Fruit fly (Drosophila melanogaster) whole organism, embryonic: ENCODE data around the gene CG33093.

Source experiments
- Abd-B ChIP-seq: fragments of 200-800 bp; sonication (Bioruptor generic); optimal IDR thresholded peaks from 2 replicates; lab custom pipeline; 2018; ENCODE audit warnings: missing biosample characterization, mild to moderate bottlenecking, missing genetic modification characterization, moderate library complexity
- Awh ChIP-seq: fragments of 200-800 bp; sonication (Bioruptor generic); IDR thresholded peaks from 2 replicates; pipeline ENCODE4, ENCODE4 v1.3.6; 2022; ENCODE audit warnings: missing biosample characterization, missing genetic modification characterization
- BtbVII ChIP-seq: fragments of 200-800 bp; sonication (Bioruptor generic); optimal IDR thresholded peaks from 3 replicates; lab custom pipeline; 2017; ENCODE audit warnings: missing biosample characterization, mild to moderate bottlenecking, missing genetic modification characterization
- CG10321 ChIP-seq: fragments of 200-800 bp; sonication (Bioruptor generic); IDR thresholded peaks from 2 replicates; pipeline ENCODE4 v1.3.6; 2022; ENCODE audit warnings: missing biosample characterization, missing genetic modification characterization
- CG10565 ChIP-seq: fragments of 200-800 bp; sonication (Bioruptor generic); optimal IDR thresholded peaks from 3 replicates; lab custom pipeline; 2016; ENCODE audit warnings: missing biosample characterization, mild to moderate bottlenecking, missing genetic modification characterization
- CG11247 ChIP-seq: fragments of 200-800 bp; sonication (Bioruptor generic); IDR thresholded peaks from 2 replicates; pipeline ENCODE4 v1.3.6; 2022; ENCODE audit warnings: missing biosample characterization, missing genetic modification characterization
- CG12299 ChIP-seq: fragments of 200-800 bp; sonication (Bioruptor generic); optimal IDR thresholded peaks from 2 replicates; lab custom pipeline; 2018; ENCODE audit warnings: missing biosample characterization, mild to moderate bottlenecking, missing genetic modification characterization
- CG12744 ChIP-seq: fragments of 200-800 bp; sonication (Bioruptor generic); optimal IDR thresholded peaks from 2 replicates; lab custom pipeline; 2016; ENCODE audit warnings: missing biosample characterization, missing genetic modification characterization
- CG12942 ChIP-seq: fragments of 200-800 bp; sonication (Bioruptor generic); optimal IDR thresholded peaks from 3 replicates; lab custom pipeline; 2016; ENCODE audit warnings: missing biosample characterization, missing genetic modification characterization
- CG14710 ChIP-seq: fragments of 200-800 bp; sonication (Bioruptor generic); optimal IDR thresholded peaks from 3 replicates; lab custom pipeline; 2019; ENCODE audit warnings: missing biosample characterization, mild to moderate bottlenecking, missing genetic modification characterization, moderate library complexity
- CG15011 ChIP-seq: fragments of 200-800 bp; sonication (Bioruptor generic); optimal IDR thresholded peaks from 3 replicates; lab custom pipeline; 2018; ENCODE audit warnings: missing biosample characterization, mild to moderate bottlenecking, missing genetic modification characterization
- CG15514 ChIP-seq: fragments of 200-800 bp; sonication (Bioruptor generic); optimal IDR thresholded peaks from 3 replicates; lab custom pipeline; 2017; ENCODE audit warnings: missing biosample characterization, missing genetic modification characterization, mild to moderate bottlenecking, moderate library complexity, missing genetic modification reagents
- CG17802 ChIP-seq: fragments of 200-800 bp; sonication (Bioruptor generic); optimal IDR thresholded peaks from 2 replicates; lab custom pipeline; 2018; ENCODE audit warnings: missing biosample characterization, mild to moderate bottlenecking, missing genetic modification characterization, moderate library complexity
- CG18011 ChIP-seq: fragments of 200-800 bp; sonication (Bioruptor generic); optimal IDR thresholded peaks from 2 replicates; lab custom pipeline; 2017; ENCODE audit warnings: missing biosample characterization, missing genetic modification characterization, mild to moderate bottlenecking, moderate library complexity, missing genotype
- CG30020 ChIP-seq: fragments of 200-800 bp; optimal IDR thresholded peaks from 2 replicates; lab custom pipeline; 2019; ENCODE audit warnings: missing biosample characterization, mild to moderate bottlenecking, missing genetic modification characterization, moderate library complexity
- CG42726 ChIP-seq: fragments of 200-800 bp; sonication (Bioruptor generic); IDR thresholded peaks from 2 replicates; pipeline ENCODE4 v1.3.6; 2022; ENCODE audit warnings: missing biosample characterization, missing genetic modification characterization; ENCODE audit not compliant: partially characterized antibody
- CG4707 ChIP-seq: fragments of 200-800 bp; sonication (Bioruptor generic); optimal IDR thresholded peaks from 2 replicates; lab custom pipeline; 2018; ENCODE audit warnings: missing biosample characterization, mild to moderate bottlenecking, missing genetic modification characterization, moderate library complexity
- CG5245 ChIP-seq: fragments of 200-800 bp; sonication (Bioruptor generic); optimal IDR thresholded peaks from 3 replicates; lab custom pipeline; 2016; ENCODE audit warnings: missing biosample characterization, missing genetic modification characterization
- CG6272 ChIP-seq: fragments of 200-800 bp; sonication (Bioruptor generic); IDR thresholded peaks from 2 replicates; pipeline ENCODE4 v1.3.6; 2022; ENCODE audit warnings: missing biosample characterization, missing genetic modification characterization
- CG7372 ChIP-seq: fragments of 200-800 bp; sonication (Bioruptor generic); IDR thresholded peaks from 2 replicates; pipeline ENCODE4 v1.3.6; 2022; ENCODE audit warnings: missing biosample characterization, missing genetic modification characterization
- CG8359 ChIP-seq: fragments of 200-800 bp; sonication (Bioruptor generic); optimal IDR thresholded peaks from 2 replicates; lab custom pipeline; 2017; ENCODE audit warnings: missing biosample characterization, mild to moderate bottlenecking, missing genetic modification characterization, borderline replicate concordance
- CG9932 ChIP-seq: fragments of 200-800 bp; sonication (Bioruptor generic); IDR thresholded peaks from 2 replicates; pipeline ENCODE4 v1.3.6; 2022; ENCODE audit warnings: missing biosample characterization, missing genetic modification characterization
- Drgx ChIP-seq: fragments of 200-800 bp; sonication (Bioruptor generic); IDR thresholded peaks from 2 replicates; pipeline ENCODE4 v1.3.6; 2022; ENCODE audit warnings: missing biosample characterization, missing genetic modification characterization
- E2f1 ChIP-seq: fragments of 200-800 bp; sonication (Bioruptor generic); IDR thresholded peaks from 2 replicates; pipeline ENCODE4 v1.3.6; 2022; ENCODE audit warnings: missing biosample characterization, missing genetic modification characterization
- H15 ChIP-seq: fragments of 200-800 bp; sonication (Bioruptor generic); IDR thresholded peaks from 3 replicates; pipeline ENCODE4 v1.3.6; 2022; ENCODE audit warnings: missing biosample characterization, missing genetic modification characterization
- H2.0 ChIP-seq: fragments of 200-800 bp; sonication (Bioruptor generic); IDR thresholded peaks from 2 replicates; pipeline ENCODE4 v1.3.6; 2022; ENCODE audit warnings: missing biosample characterization, missing genetic modification characterization
- Lhr ChIP-seq: fragments of 200-800 bp; sonication (Bioruptor generic); optimal IDR thresholded peaks from 3 replicates; lab custom pipeline; 2017; ENCODE audit warnings: mild to moderate bottlenecking, missing biosample characterization, missing genetic modification reagents, missing genetic modification characterization
- Rx ChIP-seq: fragments of 200-800 bp; sonication (Bioruptor generic); IDR thresholded peaks from 2 replicates; pipeline ENCODE4 v1.3.6; 2022; ENCODE audit warnings: missing biosample characterization, missing genetic modification characterization
- Sry-β ChIP-seq: fragments of 200-800 bp; sonication (Bioruptor generic); optimal IDR thresholded peaks from 2 replicates; lab custom pipeline; 2018; ENCODE audit warnings: missing biosample characterization, mild to moderate bottlenecking, missing genetic modification characterization, moderate library complexity
- bab2 ChIP-seq: fragments of 200-800 bp; sonication (Bioruptor generic); optimal IDR thresholded peaks from 2 replicates; lab custom pipeline; 2016; ENCODE audit warnings: missing biosample characterization, missing genetic modification characterization
- bcd ChIP-seq: fragments of 200-800 bp; sonication (Bioruptor generic); optimal IDR thresholded peaks from 2 replicates; lab custom pipeline; 2017; ENCODE audit warnings: missing biosample characterization, mild to moderate bottlenecking, missing genetic modification characterization
- cas ChIP-seq: fragments of 200-800 bp; sonication (Bioruptor generic); IDR thresholded peaks from 2 replicates; pipeline ENCODE4 v1.3.6; 2022; ENCODE audit warnings: missing biosample characterization, missing genetic modification characterization
- ci ChIP-seq: fragments of 200-800 bp; sonication (Bioruptor generic); IDR thresholded peaks from 3 replicates; pipeline ENCODE4 v1.3.6; 2022; ENCODE audit warnings: missing biosample characterization, missing genetic modification characterization
- dpn ChIP-seq, 2 experiments: fragments of 200-800 bp; sonication (Bioruptor generic); optimal IDR thresholded peaks; 3 replicates each; lab custom pipeline; 2016; ENCODE audit warnings: missing biosample characterization in 2 of 2, missing genetic modification characterization in 2 of 2
- fu2 ChIP-seq: fragments of 200-800 bp; sonication (Bioruptor generic); optimal IDR thresholded peaks from 2 replicates; lab custom pipeline; 2016; ENCODE audit warnings: missing biosample characterization, missing genetic modification characterization
- gem ChIP-seq: fragments of 200-800 bp; sonication (Bioruptor generic); optimal IDR thresholded peaks from 2 replicates; lab custom pipeline; 2019; ENCODE audit warnings: missing biosample characterization, mild to moderate bottlenecking, missing genetic modification characterization, moderate library complexity
- inv ChIP-seq: fragments of 200-800 bp; sonication (Bioruptor generic); IDR thresholded peaks from 2 replicates; pipeline ENCODE4 v1.3.6; 2022; ENCODE audit warnings: missing biosample characterization, missing genetic modification characterization; ENCODE audit not compliant: partially characterized antibody
- kah ChIP-seq: fragments of 200-800 bp; sonication (Bioruptor generic); optimal IDR thresholded peaks from 2 replicates; lab custom pipeline; 2018; ENCODE audit warnings: missing biosample characterization, mild to moderate bottlenecking, missing genetic modification characterization
- knrl ChIP-seq: fragments of 200-800 bp; sonication (Bioruptor generic); IDR thresholded peaks from 3 replicates; pipeline ENCODE4 v1.3.6; 2022; ENCODE audit warnings: missing biosample characterization, missing genetic modification characterization; ENCODE audit not compliant: partially characterized antibody
- lab ChIP-seq: fragments of 200-800 bp; sonication (Bioruptor generic); optimal IDR thresholded peaks from 3 replicates; lab custom pipeline; 2017; ENCODE audit warnings: missing biosample characterization, missing genetic modification characterization, mild to moderate bottlenecking, moderate library complexity, missing genetic modification reagents
- lola ChIP-seq, 3 experiments: fragments of >200 bp in 2 of 3; fragments of 200-800 bp in 1 of 3; sonication (Bioruptor generic) in 1 of 3; optimal IDR thresholded peaks; 2 replicates each; lab custom pipeline; 2017 to 2019; ENCODE audit warnings: missing biosample characterization in 3 of 3, missing genetic modification characterization in 3 of 3, mild to moderate bottlenecking in 1 of 3, moderate library complexity in 1 of 3
- maf-S ChIP-seq: fragments of 200-800 bp; sonication (Bioruptor generic); optimal IDR thresholded peaks from 2 replicates; lab custom pipeline; 2016; ENCODE audit warnings: missing biosample characterization, missing genetic modification characterization
- pb ChIP-seq: fragments of 200-800 bp; sonication (Bioruptor generic); optimal IDR thresholded peaks from 3 replicates; lab custom pipeline; 2016; ENCODE audit warnings: missing biosample characterization, missing genetic modification characterization
- pnt ChIP-seq: fragments of 200-800 bp; sonication (Bioruptor generic); optimal IDR thresholded peaks from 3 replicates; lab custom pipeline; 2016; ENCODE audit warnings: missing biosample characterization, missing genetic modification characterization
- stc ChIP-seq: fragments of 200-800 bp; sonication (Bioruptor generic); IDR thresholded peaks from 2 replicates; pipeline ENCODE4 v1.3.6; 2022; ENCODE audit warnings: missing biosample characterization, missing genetic modification characterization
- unc-4 ChIP-seq: fragments of 200-800 bp; sonication (Bioruptor generic); IDR thresholded peaks from 2 replicates; pipeline ENCODE4 v1.3.6; 2022; ENCODE audit warnings: missing biosample characterization, missing genetic modification characterization; ENCODE audit not compliant: partially characterized antibody
- vnd ChIP-seq: fragments of 200-800 bp; sonication (Bioruptor generic); IDR thresholded peaks from 3 replicates; pipeline ENCODE4 v1.3.6; 2022; ENCODE audit warnings: missing biosample characterization, missing genetic modification characterization; ENCODE audit not compliant: partially characterized antibody
- wor ChIP-seq: fragments of 200-800 bp; sonication (Bioruptor generic); IDR thresholded peaks from 2 replicates; pipeline ENCODE4 v1.3.6; 2022; ENCODE audit warnings: missing biosample characterization, missing genetic modification characterization

Gene CG33093

DNA sequence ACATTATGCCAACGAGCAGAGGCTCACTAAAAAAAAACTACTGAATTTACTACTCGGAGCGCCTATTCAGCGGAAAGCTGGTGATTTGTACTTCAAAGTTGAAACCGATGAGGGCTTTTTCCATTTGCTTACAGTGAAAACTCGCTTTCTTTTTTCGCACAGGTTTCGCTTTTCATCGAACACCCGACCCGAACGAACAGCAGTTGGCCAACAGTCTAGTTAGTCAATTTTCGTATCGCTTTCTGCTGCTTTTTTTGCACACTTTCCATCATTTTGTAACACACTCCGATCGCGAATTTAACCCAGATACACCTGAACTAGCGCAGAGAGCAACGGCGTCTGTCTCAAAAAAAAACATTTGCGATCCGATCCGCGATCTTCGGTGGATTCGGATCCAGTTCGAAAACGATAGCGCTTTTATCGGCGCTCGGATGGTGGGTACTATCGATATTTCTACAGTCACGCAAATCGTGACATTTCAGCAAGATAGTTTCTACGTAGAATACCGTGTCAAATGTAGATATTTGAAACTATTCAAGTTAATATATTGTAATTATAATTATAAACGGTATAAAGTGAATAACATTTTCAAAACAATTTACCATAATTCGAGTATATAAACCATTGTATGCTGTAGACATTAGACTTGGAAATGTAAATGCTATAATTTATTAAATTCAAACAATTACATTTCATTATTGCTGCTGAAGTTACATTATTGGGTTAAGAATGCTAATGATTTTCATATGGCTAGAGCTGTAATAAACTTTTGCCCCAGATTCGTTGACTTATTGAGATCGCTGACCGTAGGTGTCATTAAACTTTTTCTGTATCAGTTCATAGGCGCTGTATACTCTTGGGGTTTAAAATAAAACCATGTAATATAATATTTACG, 3.2 kb downstream of the CG33093 start, which contains the start of gene CG5346 (continued):
- no peak for TF ChIP-seq Sry-β (GFP tag; lab: Kevin White, UChicago)
- TF ChIP-seq Awh (GFP tag; lab: Robert Waterston, UW), result no peak
- no peak for TF ChIP-seq CG12299 (tag; lab: Kevin White, UChicago)
- TF ChIP-seq bab2, result no peak
- no peak for TF ChIP-seq wor
- no peak for TF ChIP-seq lola (GFP tag; optimal IDR thresholded peaks at IDR 0.05; lab: Kevin White, UChicago)
- TF ChIP-seq CG7372, result no peak
- no peak for TF ChIP-seq H15 (GFP tag; lab: Robert Waterston, UW)
- no peak for TF ChIP-seq CG11247 (GFP tag; lab: Robert Waterston, UW)
- TF ChIP-seq Lhr (GFP tag; lab: Kevin White, UChicago), result peak; percentile 4
- TF ChIP-seq unc-4 (GFP tag; lab: Robert Waterston, UW), result peak; percentile 73
- TF ChIP-seq CG5245, result no peak
- no peak for TF ChIP-seq bcd
- no peak for TF ChIP-seq CG4707 (GFP tag; lab: Kevin White, UChicago)
- TF ChIP-seq CG15514 (GFP tag; lab: Kevin White, UChicago), result peak; percentile 99
- TF ChIP-seq CG18011 (GFP tag; lab: Kevin White, UChicago), result no peak
- TF ChIP-seq pnt (GFP tag; lab: Kevin White, UChicago), result no peak
- peak; percentile 87 for TF ChIP-seq knrl
- TF ChIP-seq BtbVII, result no peak
- no peak for TF ChIP-seq H2.0 (GFP tag; lab: Robert Waterston, UW)
- no peak for TF ChIP-seq gem (tag; lab: Kevin White, UChicago)
- TF ChIP-seq kah (GFP tag; lab: Kevin White, UChicago), result no peak
- TF ChIP-seq inv, result peak; percentile 78
- no peak for TF ChIP-seq CG17802 (tag; lab: Kevin White, UChicago)
- TF ChIP-seq Abd-B (GFP tag; lab: Kevin White, UChicago), result no peak
- peak; percentile 81 for TF ChIP-seq vnd (GFP tag; lab: Robert Waterston, UW)
- TF ChIP-seq CG6272 (GFP tag; lab: Robert Waterston, UW), result no peak
- TF ChIP-seq Rx, result no peak
- no peak for TF ChIP-seq dpn (GFP tag; optimal IDR thresholded peaks at IDR 0.05; lab: Kevin White, UChicago)
- no peak for TF ChIP-seq cas (GFP tag; lab: Robert Waterston, UW)
- no peak for TF ChIP-seq CG15011 (GFP tag; lab: Kevin White, UChicago)
- no peak; the same call in 1 of the 2 replicates for TF ChIP-seq Drgx
- TF ChIP-seq CG42726 (GFP tag; lab: Robert Waterston, UW), result peak; percentile 84
- TF ChIP-seq CG30020, result no peak
- no peak for TF ChIP-seq pb (GFP tag; lab: Kevin White, UChicago)
- TF ChIP-seq CG12942 (GFP tag; lab: Kevin White, UChicago), result no peak
- TF ChIP-seq CG10565 (GFP tag; lab: Kevin White, UChicago), result no peak
- no peak for TF ChIP-seq lab (GFP tag; lab: Kevin White, UChicago)
- no peak for TF ChIP-seq CG10321 (GFP tag; lab: Robert Waterston, UW)
- TF ChIP-seq CG14710 (tag; lab: Kevin White, UChicago), result peak; percentile 16
- TF ChIP-seq CG9932 (GFP tag; lab: Robert Waterston, UW), result peak; percentile 38; the same call in 1 of the 2 replicates
- TF ChIP-seq maf-S (GFP tag; lab: Kevin White, UChicago), result no peak
- no peak; the same call in 1 of the 2 replicates for TF ChIP-seq stc
- TF ChIP-seq CG12744 (GFP tag; lab: Kevin White, UChicago), result no peak
- TF ChIP-seq ci (GFP tag; lab: Robert Waterston, UW), result no peak; the same call in 2 of the 3 replicates
- TF ChIP-seq E2f1 (GFP tag; lab: Robert Waterston, UW), result no peak
- TF ChIP-seq CG8359 (GFP tag; lab: Kevin White, UChicago), result no peak
- no peak for TF ChIP-seq fu2 (GFP tag; lab: Kevin White, UChicago)
